Fruit fly (Drosophila melanogaster): Measurements from ENCODE around the gene NimB1.

DNA sequence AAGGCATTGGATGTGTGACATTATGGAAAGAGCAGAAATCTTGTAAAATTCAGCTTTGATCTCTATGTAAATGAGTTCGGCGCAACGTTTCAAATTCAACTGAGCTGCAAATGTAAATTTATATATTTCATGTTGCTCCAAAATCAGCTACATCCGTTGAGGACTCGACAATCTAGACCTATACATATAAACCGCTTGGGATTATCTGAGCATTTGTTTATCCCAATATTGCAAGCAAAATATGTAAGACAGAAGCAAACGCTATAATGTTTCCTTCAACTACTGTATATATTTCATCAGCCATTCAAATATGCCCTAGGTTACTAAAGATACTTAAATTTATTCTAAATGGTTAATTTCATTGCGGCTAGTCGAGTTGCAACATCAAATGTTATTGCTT lies 13.4 kb downstream of the NimB1 start, which contains the start of gene NimC1:
- TF ChIP-seq usp (GFP tag; optimal IDR thresholded peaks at IDR 0.05) = no peak
- no peak for TF ChIP-seq pan (optimal IDR thresholded peaks at IDR 0.05)
- no peak for TF ChIP-seq EcR (GFP tag; optimal IDR thresholded peaks at IDR 0.05)
- TF ChIP-seq psq (optimal IDR thresholded peaks at IDR 0.05) = no peak

Measured in whole organism.